Worm (Caenorhabditis elegans) whole organism, L2 larva: ENCODE data around the gene T13C5.3.
A peak's percentile ranks its signal among the peaks of the same experiment; 100 is the strongest.

ENCODE experiments used
- aly-2 ChIP-seq: fragments of 150-350 bp; optimal IDR thresholded peaks from 2 replicates; lab custom pipeline; 2014; ENCODE audit warnings: missing biosample characterization, missing genetic modification characterization
- lin-13 ChIP-seq: fragments of 150-350 bp; optimal IDR thresholded peaks from 2 replicates; lab custom pipeline; 2014; ENCODE audit warnings: missing biosample characterization, missing genetic modification reagents, missing genetic modification characterization
- lsy-2 ChIP-seq, 2 experiments: fragments of 150-350 bp in 1 of 2; sonication (generic microtip) in 1 of 2; optimal IDR thresholded peaks; 2 replicates each; lab custom pipeline; 2014 to 2017; ENCODE audit warnings: missing biosample characterization in 2 of 2, missing genetic modification characterization in 2 of 2
- nhr-23 ChIP-seq: fragments of 150-350 bp; optimal IDR thresholded peaks from 2 replicates; lab custom pipeline; 2014; ENCODE audit warnings: missing biosample characterization, missing genetic modification reagents, missing genetic modification characterization
- unc-39 ChIP-seq: fragments of 150-350 bp; optimal IDR thresholded peaks from 2 replicates; lab custom pipeline; 2014; ENCODE audit warnings: missing biosample characterization, missing genetic modification characterization
- unc-55 ChIP-seq: fragments of 150-350 bp; sonication (generic microtip); optimal IDR thresholded peaks from 3 replicates; lab custom pipeline; 2014; ENCODE audit warnings: missing biosample characterization, missing genetic modification reagents, missing genetic modification characterization

ce11 chrX:6201542-6201941 lies 23.2 kb downstream of the T13C5.3 start:
- no peak for TF ChIP-seq lin-13
- peak in 1 of 2 experiments; percentile 57 for TF ChIP-seq lsy-2 (tag; optimal IDR thresholded peaks at IDR 0.05; lab: Kevin White, UChicago)
- TF ChIP-seq unc-39: no peak
- TF ChIP-seq unc-55: no peak
- no peak for TF ChIP-seq aly-2 (tag; lab: Kevin White, UChicago)
- no peak for TF ChIP-seq nhr-23 (tag; lab: Kevin White, UChicago)
